Fruit fly (Drosophila melanogaster) whole organism, embryonic: Measurements from ENCODE around the gene CG11842.

Experiments
- Asciz ChIP-seq: fragments of 200-800 bp; sonication (Bioruptor generic); optimal IDR thresholded peaks from 2 replicates; lab custom pipeline; 2017; ENCODE audit warnings: missing biosample characterization, mild to moderate bottlenecking, missing genetic modification characterization, missing genetic modification reagents
- Atf-2 ChIP-seq: fragments of 200-800 bp; sonication (Bioruptor generic); optimal IDR thresholded peaks from 2 replicates; lab custom pipeline; 2016; ENCODE audit warnings: missing biosample characterization, missing genetic modification characterization
- Atf6 ChIP-seq: fragments of 200-800 bp; sonication (Bioruptor generic); IDR thresholded peaks from 2 replicates; pipeline ENCODE4 v1.3.6; 2022; ENCODE audit warnings: missing biosample characterization, missing genetic modification characterization
- CG1024 ChIP-seq: fragments of 200-800 bp; sonication (Bioruptor generic); IDR thresholded peaks from 2 replicates; pipeline ENCODE4 v1.3.6; 2022; ENCODE audit warnings: missing biosample characterization, missing genetic modification characterization
- CG10431 ChIP-seq: fragments of 200-800 bp; sonication (Bioruptor generic); optimal IDR thresholded peaks from 3 replicates; lab custom pipeline; 2018; ENCODE audit warnings: missing biosample characterization, mild to moderate bottlenecking, missing genetic modification characterization
- CG11723 ChIP-seq: fragments of 200-800 bp; sonication (Bioruptor generic); optimal IDR thresholded peaks from 2 replicates; lab custom pipeline; 2017; ENCODE audit warnings: missing biosample characterization, mild to moderate bottlenecking, missing genetic modification characterization
- CG13424 ChIP-seq: fragments of 200-800 bp; sonication (Bioruptor generic); optimal IDR thresholded peaks from 2 replicates; lab custom pipeline; 2019; ENCODE audit warnings: missing biosample characterization, mild to moderate bottlenecking, missing genetic modification characterization, moderate library complexity
- CG13624 ChIP-seq: fragments of 200-800 bp; sonication (Bioruptor generic); optimal IDR thresholded peaks from 2 replicates; lab custom pipeline; 2016; ENCODE audit warnings: missing biosample characterization, missing genetic modification characterization
- CG15696 ChIP-seq: fragments of 200-800 bp; sonication (Bioruptor generic); optimal IDR thresholded peaks from 2 replicates; lab custom pipeline; 2019; ENCODE audit warnings: missing biosample characterization, mild to moderate bottlenecking, missing genetic modification characterization, moderate library complexity
- CG1832 ChIP-seq: fragments of 200-800 bp; sonication (Bioruptor generic); optimal IDR thresholded peaks from 2 replicates; lab custom pipeline; 2017; ENCODE audit warnings: missing biosample characterization, mild to moderate bottlenecking, missing genetic modification characterization, inconsistent platforms
- CG3726 ChIP-seq: fragments of 200-800 bp; sonication (Bioruptor generic); IDR thresholded peaks from 3 replicates; pipeline ENCODE4, ENCODE4 v1.3.6; 2022; ENCODE audit warnings: missing biosample characterization, missing genetic modification characterization
- CG4282 ChIP-seq: fragments of 200-800 bp; sonication (Bioruptor generic); optimal IDR thresholded peaks from 2 replicates; lab custom pipeline; 2016; ENCODE audit warnings: missing biosample characterization, missing genetic modification characterization
- CG4707 ChIP-seq: fragments of 200-800 bp; sonication (Bioruptor generic); optimal IDR thresholded peaks from 2 replicates; lab custom pipeline; 2018; ENCODE audit warnings: missing biosample characterization, mild to moderate bottlenecking, missing genetic modification characterization, moderate library complexity
- CG6175 ChIP-seq: fragments of 200-800 bp; sonication (Bioruptor generic); IDR thresholded peaks from 3 replicates; pipeline ENCODE4 v1.3.6; 2022; ENCODE audit warnings: missing biosample characterization, missing genetic modification characterization
- CG6689 ChIP-seq: fragments of 200-800 bp; sonication (Bioruptor generic); IDR thresholded peaks from 2 replicates; pipeline ENCODE4 v1.3.6; 2022; ENCODE audit warnings: missing biosample characterization, missing genetic modification characterization
- CG7556 ChIP-seq: fragments of 200-800 bp; sonication (Bioruptor generic); optimal IDR thresholded peaks from 2 replicates; lab custom pipeline; 2017; ENCODE audit warnings: missing biosample characterization, mild to moderate bottlenecking, missing genetic modification characterization
- CG8478 ChIP-seq: fragments of >200 bp; optimal IDR thresholded peaks from 2 replicates; lab custom pipeline; 2018
- CG9797 ChIP-seq: fragments of 200-800 bp; sonication (Bioruptor generic); optimal IDR thresholded peaks from 3 replicates; lab custom pipeline; 2018; ENCODE audit warnings: missing biosample characterization, mild to moderate bottlenecking, missing genetic modification characterization
- CHES-1-like ChIP-seq: fragments of 200-800 bp; sonication (Bioruptor generic); optimal IDR thresholded peaks from 2 replicates; lab custom pipeline; 2016; ENCODE audit warnings: missing biosample characterization, missing genetic modification characterization
- Dip3 ChIP-seq: fragments of 200-800 bp; sonication (Bioruptor generic); optimal IDR thresholded peaks from 3 replicates; lab custom pipeline; 2016; ENCODE audit warnings: missing biosample characterization, missing genetic modification characterization
- Doc3 ChIP-seq: fragments of 200-800 bp; sonication (Bioruptor generic); IDR thresholded peaks from 3 replicates; pipeline ENCODE4 v1.3.6; 2022; ENCODE audit warnings: missing biosample characterization, missing genetic modification characterization; ENCODE audit not compliant: partially characterized antibody
- Fer2 ChIP-seq: fragments of 200-800 bp; sonication (Bioruptor generic); optimal IDR thresholded peaks from 2 replicates; lab custom pipeline; 2018; ENCODE audit warnings: missing biosample characterization, mild to moderate bottlenecking, missing genetic modification characterization, moderate library complexity
- HLH4C ChIP-seq: fragments of 200-800 bp; sonication (Bioruptor generic); IDR thresholded peaks from 3 replicates; pipeline ENCODE4 v1.3.6; 2022; ENCODE audit warnings: missing biosample characterization, missing genetic modification characterization; ENCODE audit not compliant: partially characterized antibody
- Hr51 ChIP-seq, 2 experiments: fragments of 200-800 bp; sonication (Bioruptor generic); optimal IDR thresholded peaks; 2 replicates in 1 of 2; 3 replicates in 1 of 2; lab custom pipeline; 2016 to 2018; ENCODE audit warnings: missing biosample characterization in 2 of 2, missing genetic modification characterization in 2 of 2, mild to moderate bottlenecking in 1 of 2, moderate library complexity in 1 of 2
- Mad ChIP-seq: fragments of 200-800 bp; sonication (Bioruptor generic); optimal IDR thresholded peaks from 2 replicates; lab custom pipeline; 2016; ENCODE audit warnings: missing biosample characterization, missing genetic modification characterization
- Mrtf ChIP-seq: fragments of 200-800 bp; sonication (Bioruptor generic); IDR thresholded peaks from 3 replicates; pipeline ENCODE4 v1.3.6; 2022; ENCODE audit warnings: missing biosample characterization, missing genetic modification characterization
- NFAT ChIP-seq: fragments of 200-800 bp; sonication (Bioruptor generic); IDR thresholded peaks from 2 replicates; pipeline ENCODE4 v1.3.6; 2022; ENCODE audit warnings: missing biosample characterization, missing genetic modification characterization
- Oli ChIP-seq: fragments of 200-800 bp; sonication (Bioruptor generic); optimal IDR thresholded peaks from 2 replicates; lab custom pipeline; 2018; ENCODE audit warnings: missing biosample characterization, mild to moderate bottlenecking, missing genetic modification characterization, moderate library complexity
- Optix ChIP-seq: fragments of 200-800 bp; sonication (Bioruptor generic); IDR thresholded peaks from 3 replicates; pipeline ENCODE4 v1.3.6; 2022; ENCODE audit warnings: missing biosample characterization, missing genetic modification characterization
- Sin3A ChIP-seq: fragments of >200 bp; optimal IDR thresholded peaks from 2 replicates; lab custom pipeline; 2018
- Ssrp ChIP-seq: fragments of 200-800 bp; sonication (Bioruptor generic); optimal IDR thresholded peaks from 2 replicates; lab custom pipeline; 2018; ENCODE audit warnings: missing biosample characterization, mild to moderate bottlenecking, missing genetic modification characterization, moderate library complexity
- Taf1 ChIP-seq: fragments of 200-800 bp; sonication (Bioruptor generic); IDR thresholded peaks from 2 replicates; pipeline ENCODE4 v1.3.6; 2022; ENCODE audit warnings: missing biosample characterization, missing genetic modification characterization
- Usf ChIP-seq: fragments of 200-800 bp; sonication (Bioruptor generic); optimal IDR thresholded peaks from 2 replicates; lab custom pipeline; 2017; ENCODE audit warnings: missing genotype, missing biosample characterization, missing genetic modification characterization
- YL-1 ChIP-seq: fragments of 200-800 bp; sonication (Bioruptor generic); optimal IDR thresholded peaks from 3 replicates; lab custom pipeline; 2017; ENCODE audit warnings: missing biosample characterization, mild to moderate bottlenecking, missing genetic modification characterization
- aop ChIP-seq: fragments of 200-800 bp; sonication (Bioruptor generic); IDR thresholded peaks from 2 replicates; pipeline ENCODE4 v1.3.6; 2022; ENCODE audit warnings: missing biosample characterization, missing genetic modification characterization
- ase ChIP-seq: fragments of 200-800 bp; sonication (Bioruptor generic); IDR thresholded peaks from 3 replicates; pipeline ENCODE4 v1.3.6; 2022; ENCODE audit warnings: missing biosample characterization, missing genetic modification characterization
- bcd ChIP-seq: fragments of 200-800 bp; sonication (Bioruptor generic); optimal IDR thresholded peaks from 2 replicates; lab custom pipeline; 2017; ENCODE audit warnings: missing biosample characterization, mild to moderate bottlenecking, missing genetic modification characterization
- cato ChIP-seq: fragments of 200-800 bp; sonication (Bioruptor generic); optimal IDR thresholded peaks from 2 replicates; lab custom pipeline; 2016; ENCODE audit warnings: missing biosample characterization, missing genetic modification characterization, borderline replicate concordance
- chm ChIP-seq: fragments of 200-800 bp; sonication (Bioruptor generic); IDR thresholded peaks from 2 replicates; pipeline ENCODE4 v1.3.6; 2022; ENCODE audit warnings: missing biosample characterization, missing genetic modification characterization
- dan ChIP-seq: fragments of 200-800 bp; sonication (Bioruptor generic); IDR thresholded peaks from 2 replicates; pipeline ENCODE4 v1.3.6; 2022; ENCODE audit warnings: missing biosample characterization, missing genetic modification characterization
- dysf ChIP-seq: fragments of 200-800 bp; sonication (Bioruptor generic); IDR thresholded peaks from 3 replicates; pipeline ENCODE4 v1.3.6; 2022; ENCODE audit warnings: missing biosample characterization, missing genetic modification characterization
- jing ChIP-seq: fragments of 200-800 bp; sonication (Bioruptor generic); optimal IDR thresholded peaks from 2 replicates; lab custom pipeline; 2018; ENCODE audit warnings: missing biosample characterization, mild to moderate bottlenecking, missing genetic modification characterization
- kni ChIP-seq: fragments of 200-800 bp; sonication (Bioruptor generic); optimal IDR thresholded peaks from 3 replicates; lab custom pipeline; 2017; ENCODE audit warnings: mild to moderate bottlenecking, missing biosample characterization, missing genetic modification reagents, missing genetic modification characterization
- lbe ChIP-seq: fragments of 200-800 bp; sonication (Bioruptor generic); optimal IDR thresholded peaks from 2 replicates; lab custom pipeline; 2016; ENCODE audit warnings: missing biosample characterization, mild to moderate bottlenecking, missing genetic modification characterization
- luna ChIP-seq: fragments of 200-800 bp; sonication (Bioruptor generic); optimal IDR thresholded peaks from 2 replicates; lab custom pipeline; 2016; ENCODE audit warnings: missing biosample characterization, missing genetic modification characterization
- mirr ChIP-seq: fragments of 200-800 bp; sonication (Bioruptor generic); optimal IDR thresholded peaks from 3 replicates; lab custom pipeline; 2018; ENCODE audit warnings: missing biosample characterization, mild to moderate bottlenecking, missing genetic modification characterization
- prd ChIP-seq, 3 experiments: fragments of >200 bp in 2 of 3; fragments of 200-800 bp in 1 of 3; sonication (Bioruptor generic) in 1 of 3; optimal IDR thresholded peaks in 2 of 3; IDR thresholded peaks in 1 of 3; 2 replicates in 2 of 3; 3 replicates in 1 of 3; pipeline versions ENCODE4 v1.3.6 to Lab custom; 2017 to 2022; ENCODE audit warnings: missing biosample characterization in 1 of 3, missing genetic modification characterization in 1 of 3
- row ChIP-seq: fragments of 200-800 bp; sonication (Bioruptor generic); IDR thresholded peaks from 3 replicates; pipeline ENCODE4 v1.3.6; 2022; ENCODE audit warnings: missing biosample characterization, missing genetic modification characterization
- trh ChIP-seq: fragments of 200-800 bp; sonication (Bioruptor generic); optimal IDR thresholded peaks from 2 replicates; lab custom pipeline; 2016; ENCODE audit warnings: missing biosample characterization, missing genetic modification characterization
- zfh1 ChIP-seq: fragments of 200-800 bp; sonication (Bioruptor generic); IDR thresholded peaks from 3 replicates; pipeline ENCODE4 v1.3.6; 2022; ENCODE audit warnings: missing biosample characterization, missing genetic modification characterization

The CG11842 gene

dm6 chr3R:29063207-29063920 is 10.9 kb downstream of the CG11842 start (continued):
- TF ChIP-seq aop (GFP tag; lab: Robert Waterston, UW) (no peak), Dip3 (GFP tag; lab: Kevin White, UChicago) (peak; percentile 46), jing (GFP tag; lab: Kevin White, UChicago) (peak; percentile 17), CG3726 (GFP tag; lab: Robert Waterston, UW) (no peak), Atf6 (GFP tag; lab: Robert Waterston, UW) (no peak), CG1024 (GFP tag; lab: Robert Waterston, UW) (no peak), Mad (GFP tag; lab: Kevin White, UChicago) (peak; percentile 15), CG13424 (tag; lab: Kevin White, UChicago) (peak; percentile 85), row (GFP tag; lab: Robert Waterston, UW) (no peak), mirr (GFP tag; lab: Kevin White, UChicago) (peak; percentile 47), Optix (no peak), Asciz (GFP tag; lab: Kevin White, UChicago) (peak; percentile 65), Taf1 (GFP tag; lab: Robert Waterston, UW) (no peak), prd (optimal IDR thresholded peaks at IDR 0.05; lab: Kevin White, UChicago) (no peak), prd (GFP tag; IDR thresholded peaks at IDR 0.05; lab: Robert Waterston, UW) (no peak), CG15696 (tag; lab: Kevin White, UChicago) (peak; percentile 77), CG10431 (peak; percentile 68), Atf-2 (GFP tag; lab: Kevin White, UChicago) (no peak), zfh1 (no peak), Usf (GFP tag; lab: Kevin White, UChicago) (peak; percentile 31), lbe (GFP tag; lab: Kevin White, UChicago) (peak; percentile 40), CG4282 (peak; percentile 23), chm (GFP tag; lab: Robert Waterston, UW) (no peak), luna (GFP tag; lab: Kevin White, UChicago) (peak; percentile 59), bcd (GFP tag; lab: Kevin White, UChicago) (peak; percentile 70), CG1832 (GFP tag; lab: Kevin White, UChicago) (peak; percentile 87), CG8478 (peak; percentile 83), dan (GFP tag; lab: Robert Waterston, UW) (no peak), CG9797 (GFP tag; lab: Kevin White, UChicago) (no peak), CG13624 (GFP tag; lab: Kevin White, UChicago) (peak; percentile 59), NFAT (GFP tag; lab: Robert Waterston, UW) (no peak), CG11723 (GFP tag; lab: Kevin White, UChicago) (peak; percentile 2), Sin3A (lab: Kevin White, UChicago) (peak; percentile 40), CG6175 (GFP tag; lab: Robert Waterston, UW) (no peak), CG6689 (no peak), CHES-1-like (GFP tag; lab: Kevin White, UChicago) (no peak), cato (GFP tag; lab: Kevin White, UChicago) (no peak), kni (no peak), YL-1 (GFP tag; lab: Kevin White, UChicago) (peak; percentile 59), dysf (GFP tag; lab: Robert Waterston, UW) (no peak), Ssrp (tag; lab: Kevin White, UChicago) (peak; percentile 80), ase (GFP tag; lab: Robert Waterston, UW) (no peak), Mrtf (GFP tag; lab: Robert Waterston, UW) (no peak), CG7556 (GFP tag; lab: Kevin White, UChicago) (peak; percentile 84), trh (GFP tag; lab: Kevin White, UChicago) (no peak), Oli (peak; percentile 76), CG4707 (GFP tag; lab: Kevin White, UChicago) (no peak), Hr51 (GFP tag; optimal IDR thresholded peaks at IDR 0.05; lab: Kevin White, UChicago) (peak; percentile 56 to 83), Fer2 (peak; percentile 81), Doc3 (GFP tag; lab: Robert Waterston, UW) (no peak), HLH4C (no peak)
